Worm (Caenorhabditis elegans) whole organism, L3 larva: Measurements from ENCODE around the gene C10A4.3.
"Not testable (repeated sequence)": the region's sequence is repeated elsewhere in the genome, so short reads cannot be mapped to it uniquely, and the experiment has no call there.

Source experiments
- egl-27 ChIP-seq: sonication (generic microtip); optimal IDR thresholded peaks from 4 replicates; lab custom pipeline; 2017; ENCODE audit warnings: missing biosample characterization, missing genetic modification reagents, missing genetic modification characterization
- elt-2 ChIP-seq: sonication (generic microtip); optimal IDR thresholded peaks from 2 replicates; lab custom pipeline; 2016; ENCODE audit warnings: missing genetic modification reagents, mild to moderate bottlenecking, missing genetic modification characterization, missing compliant biosample characterization
- fkh-10 ChIP-seq: sonication (generic microtip); optimal IDR thresholded peaks from 2 replicates; lab custom pipeline; 2017; ENCODE audit warnings: missing biosample characterization, missing genetic modification reagents, missing genetic modification characterization
- lin-39 ChIP-seq: fragments of 150-350 bp; optimal IDR thresholded peaks from 2 replicates; lab custom pipeline; 2018; ENCODE audit warnings: missing biosample characterization, missing genetic modification reagents, missing genetic modification characterization
- nhr-11 ChIP-seq: fragments of 150-350 bp; optimal IDR thresholded peaks from 2 replicates; lab custom pipeline; 2014; ENCODE audit warnings: missing biosample characterization, missing genetic modification characterization
- nhr-237 ChIP-seq: fragments of 150-350 bp; optimal IDR thresholded peaks from 2 replicates; lab custom pipeline; 2014; ENCODE audit warnings: missing biosample characterization, missing genetic modification characterization
- nhr-77 ChIP-seq: fragments of 150-350 bp; optimal IDR thresholded peaks from 2 replicates; lab custom pipeline; 2014; ENCODE audit warnings: missing biosample characterization, missing genetic modification characterization
- skn-1 ChIP-seq: fragments of 150-350 bp; optimal IDR thresholded peaks from 2 replicates; lab custom pipeline; 2014; ENCODE audit warnings: missing biosample characterization, missing genetic modification characterization
- unc-39 ChIP-seq: sonication (generic microtip); optimal IDR thresholded peaks from 4 replicates; lab custom pipeline; 2017; ENCODE audit warnings: missing biosample characterization, missing genetic modification characterization

- not testable (repeated sequence) for TF ChIP-seq unc-39 (tag; lab: Kevin White, UChicago); nhr-77 (tag; lab: Kevin White, UChicago); nhr-11; egl-27; nhr-237 (tag; lab: Kevin White, UChicago); skn-1 (tag; lab: Kevin White, UChicago); fkh-10 (GFP tag; lab: Kevin White, UChicago); lin-39 (tag; lab: Kevin White, UChicago); elt-2 (tag; lab: Kevin White, UChicago)
Measured at ce11 chrX:7365267-7365666, 40.2 kb upstream of the C10A4.3 start, which contains the start of gene C56G3.2.
